Fruit fly (Drosophila melanogaster): Measurements from ENCODE around the gene Pop1.

The Pop1 gene

DNA sequence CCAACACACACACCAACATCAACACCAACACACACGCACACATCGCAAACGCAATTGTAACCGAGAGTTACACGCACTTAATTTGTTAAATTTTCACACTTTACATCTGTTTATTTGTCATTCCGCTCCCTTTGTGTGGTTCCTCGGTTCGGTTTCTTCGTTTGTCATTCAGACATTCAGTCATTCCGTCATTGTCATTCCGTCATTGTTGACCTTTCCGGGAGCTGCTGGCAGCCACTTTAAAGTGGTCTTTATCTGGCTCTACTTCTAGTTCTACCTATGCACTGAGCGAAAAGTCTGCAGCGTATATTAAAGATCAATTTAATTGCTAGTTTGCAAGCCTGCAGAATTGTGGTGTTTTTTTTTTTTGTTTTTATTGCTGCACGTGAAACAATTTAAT is 25.9 kb upstream of the Pop1 start:
- no peak for TF ChIP-seq gl (tag; optimal IDR thresholded peaks at IDR 0.05)

DNA sequence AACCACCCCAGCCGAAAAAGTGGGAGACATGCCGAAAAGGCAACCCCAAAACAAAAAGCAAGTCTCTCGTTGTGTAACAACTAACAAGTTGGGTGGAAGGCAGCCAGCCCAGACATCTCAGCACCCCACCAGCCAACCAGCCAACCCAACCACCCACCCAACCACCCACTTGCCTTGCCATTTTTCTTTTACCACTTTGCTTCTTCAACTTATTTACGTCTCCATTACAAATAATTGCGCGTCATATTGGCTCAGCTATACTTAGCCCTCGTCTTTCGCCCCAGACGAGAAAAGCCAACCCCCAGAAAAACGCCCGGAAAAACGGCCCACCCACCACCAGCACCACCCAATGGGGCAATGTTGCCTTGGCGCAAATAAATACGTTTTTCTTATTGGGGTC is 20.1 kb upstream of the Pop1 start:
- TF ChIP-seq CG9948 (tag; optimal IDR thresholded peaks at IDR 0.05), result no peak
- no peak for TF ChIP-seq EcR (GFP tag; optimal IDR thresholded peaks at IDR 0.05)
- no peak for TF ChIP-seq CG12605 (GFP tag; IDR thresholded peaks at IDR 0.05)
- no peak for TF ChIP-seq CG32121 (GFP tag; IDR thresholded peaks at IDR 0.05)
- TF ChIP-seq CG8301 (tag; optimal IDR thresholded peaks at IDR 0.05), result no peak
- no peak for TF ChIP-seq D1 (tag; optimal IDR thresholded peaks at IDR 0.05)
- no peak for TF ChIP-seq Pif1A (GFP tag; optimal IDR thresholded peaks at IDR 0.05)
- TF ChIP-seq rn (GFP tag; IDR thresholded peaks at IDR 0.05), result no peak
- TF ChIP-seq gl (tag; optimal IDR thresholded peaks at IDR 0.05), result no peak
- no peak for TF ChIP-seq CG8159 (tag; optimal IDR thresholded peaks at IDR 0.05)
- TF ChIP-seq CG15710 (tag; optimal IDR thresholded peaks at IDR 0.05), result no peak
- no peak for TF ChIP-seq Pif1B (GFP tag; optimal IDR thresholded peaks at IDR 0.05)
- no peak for TF ChIP-seq CG17806 (tag; optimal IDR thresholded peaks at IDR 0.05)
- no peak for TF ChIP-seq CG14655 (GFP tag; optimal IDR thresholded peaks at IDR 0.05)
- no peak for TF ChIP-seq CG34367 (tag; optimal IDR thresholded peaks at IDR 0.05)
- TF ChIP-seq fd96Ca (GFP tag; IDR thresholded peaks at IDR 0.05), result no peak
- no peak for TF ChIP-seq Ets98B (GFP tag; IDR thresholded peaks at IDR 0.05)
- no peak for TF ChIP-seq CG4496 (GFP tag; IDR thresholded peaks at IDR 0.05)

DNA sequence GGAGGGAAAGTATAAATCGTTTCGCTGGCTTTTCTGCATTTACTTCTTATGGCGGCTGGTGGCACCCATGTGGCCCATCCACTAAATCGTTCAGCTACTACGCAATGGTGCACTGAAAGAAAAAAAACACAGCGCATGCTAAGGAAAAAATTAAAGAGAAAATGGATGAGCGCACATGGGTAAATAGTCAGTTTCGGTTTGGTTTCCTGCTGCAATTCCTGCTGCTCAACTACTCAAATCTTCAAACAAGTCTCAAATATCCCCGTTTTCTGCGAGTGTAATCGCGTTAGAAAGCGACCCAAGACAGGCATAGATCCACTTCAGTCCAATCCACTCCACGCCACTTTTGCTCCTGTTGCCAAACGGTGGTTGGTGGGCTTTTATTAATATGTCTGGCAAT is 19.4 kb upstream of the Pop1 start:
- TF ChIP-seq CG8301 (tag; optimal IDR thresholded peaks at IDR 0.05), result no peak
- TF ChIP-seq rn (GFP tag; IDR thresholded peaks at IDR 0.05), result no peak
- TF ChIP-seq fd96Ca (GFP tag; IDR thresholded peaks at IDR 0.05), result no peak
- no peak for TF ChIP-seq gl (tag; optimal IDR thresholded peaks at IDR 0.05)
- no peak for TF ChIP-seq CG9948 (tag; optimal IDR thresholded peaks at IDR 0.05)
- no peak for TF ChIP-seq CG17806 (tag; optimal IDR thresholded peaks at IDR 0.05)
- TF ChIP-seq CG12605 (GFP tag; IDR thresholded peaks at IDR 0.05), result no peak
- TF ChIP-seq Pif1A (GFP tag; optimal IDR thresholded peaks at IDR 0.05), result no peak
- TF ChIP-seq Ets98B (GFP tag; IDR thresholded peaks at IDR 0.05), result no peak
- no peak for TF ChIP-seq CG32121 (GFP tag; IDR thresholded peaks at IDR 0.05)
- TF ChIP-seq EcR (GFP tag; optimal IDR thresholded peaks at IDR 0.05), result no peak
- no peak for TF ChIP-seq CG34367 (tag; optimal IDR thresholded peaks at IDR 0.05)
- TF ChIP-seq CG4496 (GFP tag; IDR thresholded peaks at IDR 0.05), result no peak
- TF ChIP-seq CG14655 (GFP tag; optimal IDR thresholded peaks at IDR 0.05), result no peak

DNA sequence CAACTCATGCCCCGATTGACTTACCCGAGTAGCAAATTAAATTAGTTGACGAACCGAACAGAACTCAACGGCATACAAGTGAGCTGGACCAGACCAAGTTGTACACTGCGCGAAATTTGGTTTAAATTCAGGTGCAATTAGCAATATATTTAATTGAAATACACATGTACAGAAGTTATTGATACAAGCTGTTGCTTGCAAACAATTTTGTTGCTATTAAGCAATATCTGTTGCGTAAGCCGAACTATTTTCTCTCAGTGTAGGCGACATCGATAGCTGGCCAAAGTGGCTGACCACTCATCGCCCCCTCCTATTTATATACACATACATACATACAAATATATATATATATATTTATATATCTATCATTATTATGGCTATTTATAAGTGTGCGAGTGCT is 18.3 kb upstream of the Pop1 start:
- TF ChIP-seq CG10348 (GFP tag; IDR thresholded peaks at IDR 0.05) (no peak), Pif1A (GFP tag; optimal IDR thresholded peaks at IDR 0.05) (no peak), fd96Ca (GFP tag; IDR thresholded peaks at IDR 0.05) (no peak), CG9948 (tag; optimal IDR thresholded peaks at IDR 0.05) (no peak)

DNA sequence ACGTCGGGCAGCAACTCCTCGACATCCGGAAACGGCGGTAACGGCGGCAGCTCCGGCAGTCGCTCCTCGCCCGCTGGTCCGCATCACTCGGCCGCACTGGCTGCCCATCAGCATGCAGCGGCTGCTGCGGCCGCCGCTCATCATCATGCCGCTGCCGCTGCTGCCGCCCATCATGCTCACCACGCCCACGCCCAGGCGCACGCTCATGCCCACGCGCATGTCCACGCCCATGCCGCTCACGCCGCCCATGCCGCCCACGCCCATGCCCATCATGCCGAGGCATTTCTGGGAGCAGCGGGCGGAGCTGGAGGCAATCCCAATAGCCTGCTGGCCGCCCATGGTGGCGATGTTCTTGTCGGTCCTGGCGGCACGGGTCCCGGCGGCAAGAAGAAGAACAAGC is 16.1 kb upstream of the Pop1 start:
- TF ChIP-seq D1 (tag; optimal IDR thresholded peaks at IDR 0.05), result no peak
- TF ChIP-seq CG8301 (tag; optimal IDR thresholded peaks at IDR 0.05), result no peak
- no peak for TF ChIP-seq CG9948 (tag; optimal IDR thresholded peaks at IDR 0.05)
- no peak for TF ChIP-seq EcR (GFP tag; optimal IDR thresholded peaks at IDR 0.05)
- TF ChIP-seq CG17806 (tag; optimal IDR thresholded peaks at IDR 0.05), result no peak
- TF ChIP-seq gl (tag; optimal IDR thresholded peaks at IDR 0.05), result no peak
- TF ChIP-seq fd96Ca (GFP tag; IDR thresholded peaks at IDR 0.05), result no peak
- TF ChIP-seq CG34367 (tag; optimal IDR thresholded peaks at IDR 0.05), result no peak

DNA sequence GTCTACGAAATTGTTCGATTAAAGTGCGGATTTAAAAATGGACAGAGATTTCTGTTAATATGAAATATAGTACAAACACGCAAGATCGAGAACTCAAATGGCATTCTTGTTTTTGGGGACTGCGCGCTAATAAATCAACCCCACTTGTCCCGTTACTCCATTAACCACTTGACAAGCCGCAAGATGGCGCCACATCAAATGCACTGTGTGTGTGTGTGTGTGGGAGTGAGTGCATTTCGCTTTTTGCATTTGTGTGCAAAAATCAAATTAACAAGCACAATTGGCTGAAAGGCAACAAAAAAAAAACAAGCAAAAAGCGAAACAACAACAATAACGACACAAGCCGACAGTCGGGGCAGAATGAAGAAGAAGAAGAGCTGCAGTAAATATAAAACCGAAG is 14.8 kb upstream of the Pop1 start:
- TF ChIP-seq rn (GFP tag; IDR thresholded peaks at IDR 0.05) (no peak), CG9948 (tag; optimal IDR thresholded peaks at IDR 0.05) (no peak), CG12605 (GFP tag; IDR thresholded peaks at IDR 0.05) (no peak), gl (tag; optimal IDR thresholded peaks at IDR 0.05) (no peak), Pif1B (GFP tag; optimal IDR thresholded peaks at IDR 0.05) (no peak), CG8159 (tag; optimal IDR thresholded peaks at IDR 0.05) (no peak), CG32121 (GFP tag; IDR thresholded peaks at IDR 0.05) (no peak), EcR (GFP tag; optimal IDR thresholded peaks at IDR 0.05) (no peak), Snoo (tag; optimal IDR thresholded peaks at IDR 0.05) (no peak), D1 (tag; optimal IDR thresholded peaks at IDR 0.05) (no peak), CG15710 (tag; optimal IDR thresholded peaks at IDR 0.05) (no peak), CG13204 (GFP tag; optimal IDR thresholded peaks at IDR 0.05) (no peak), CG8301 (tag; optimal IDR thresholded peaks at IDR 0.05) (no peak), CG10348 (GFP tag; IDR thresholded peaks at IDR 0.05) (no peak), CG14655 (GFP tag; optimal IDR thresholded peaks at IDR 0.05) (no peak), Ets98B (GFP tag; IDR thresholded peaks at IDR 0.05) (no peak)

DNA sequence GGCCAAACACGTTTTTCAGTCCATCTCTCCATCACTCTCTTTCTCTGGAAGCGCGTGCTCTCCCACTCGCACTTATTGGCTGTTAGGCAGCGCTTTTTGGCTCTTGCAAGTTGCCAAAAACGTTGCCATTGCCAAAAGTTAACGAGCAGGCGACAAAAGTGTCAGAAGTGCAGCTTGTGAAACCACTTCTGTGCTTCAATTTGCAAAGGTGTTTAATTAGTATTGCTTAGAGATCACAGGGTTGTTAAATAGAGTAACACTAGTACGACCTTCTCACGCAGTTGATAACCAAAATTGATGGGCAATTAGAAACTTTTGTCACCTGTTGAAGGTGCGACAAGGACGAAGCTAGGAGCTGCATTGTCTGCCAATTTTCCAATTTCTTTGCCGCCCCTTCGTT is 14.0 kb upstream of the Pop1 start:
- no peak for TF ChIP-seq CG15710 (tag; optimal IDR thresholded peaks at IDR 0.05)
- TF ChIP-seq Snoo (tag; optimal IDR thresholded peaks at IDR 0.05), result peak; percentile 61
- TF ChIP-seq CG13204 (GFP tag; optimal IDR thresholded peaks at IDR 0.05), result no peak
- no peak for TF ChIP-seq CG9948 (tag; optimal IDR thresholded peaks at IDR 0.05)
- 0 out of 2 replicates have a peak, but pooled peaks have one; percentile 40 for TF ChIP-seq CG10348 (GFP tag; IDR thresholded peaks at IDR 0.05)
- TF ChIP-seq CG8159 (tag; optimal IDR thresholded peaks at IDR 0.05), result no peak
- TF ChIP-seq Pif1A (GFP tag; optimal IDR thresholded peaks at IDR 0.05), result no peak
- TF ChIP-seq gl (tag; optimal IDR thresholded peaks at IDR 0.05), result no peak
- TF ChIP-seq CG17806 (tag; optimal IDR thresholded peaks at IDR 0.05), result no peak
- 0 out of 2 replicates have a peak, but pooled peaks have one; percentile 32 for TF ChIP-seq CG12605 (GFP tag; IDR thresholded peaks at IDR 0.05)
- TF ChIP-seq Ets98B (GFP tag; IDR thresholded peaks at IDR 0.05), result peak; percentile 57; the same call in 1 of the 2 replicates
- TF ChIP-seq CG8301 (tag; optimal IDR thresholded peaks at IDR 0.05), result no peak
- TF ChIP-seq rn (GFP tag; IDR thresholded peaks at IDR 0.05), result no peak
- TF ChIP-seq CG32121 (GFP tag; IDR thresholded peaks at IDR 0.05), result peak; percentile 58; the same call in 1 of the 2 replicates
- peak; percentile 68; the same call in 2 of the 3 replicates for TF ChIP-seq fd96Ca (GFP tag; IDR thresholded peaks at IDR 0.05)
- no peak for TF ChIP-seq D1 (tag; optimal IDR thresholded peaks at IDR 0.05)
- TF ChIP-seq CG14655 (GFP tag; optimal IDR thresholded peaks at IDR 0.05), result no peak
- no peak for TF ChIP-seq EcR (GFP tag; optimal IDR thresholded peaks at IDR 0.05)
- TF ChIP-seq CG34367 (tag; optimal IDR thresholded peaks at IDR 0.05), result no peak
- TF ChIP-seq Pif1B (GFP tag; optimal IDR thresholded peaks at IDR 0.05), result no peak
- peak; percentile 72 for TF ChIP-seq CG4496 (GFP tag; IDR thresholded peaks at IDR 0.05)

Data from whole organism, pupa.